Worm (Caenorhabditis elegans): ENCODE measurements around the gene srh-60.

srh-60 gene

ce11 chrII:3573255-3573654 is 10.2 kb upstream of the srh-60 start, which contains the start of gene clec-130:
clec-130 (plus strand) TSS chrII:3573555.
- TF ChIP-seq egl-27 (tag; optimal IDR thresholded peaks at IDR 0.05) = no peak
- TF ChIP-seq nhr-25 (tag; optimal IDR thresholded peaks at IDR 0.05) = no peak
- no peak for TF ChIP-seq gmeb-1 (tag; optimal IDR thresholded peaks at IDR 0.05)
- no peak for TF ChIP-seq mbf-1 (tag; optimal IDR thresholded peaks at IDR 0.05)
- TF ChIP-seq nhr-21 (tag; optimal IDR thresholded peaks at IDR 0.05) = no peak
- TF ChIP-seq mab-5 (tag; optimal IDR thresholded peaks at IDR 0.05) = no peak
- no peak for TF ChIP-seq aly-2 (tag; optimal IDR thresholded peaks at IDR 0.05)
- no peak for TF ChIP-seq nhr-23 (tag; optimal IDR thresholded peaks at IDR 0.05)
- no peak for TF ChIP-seq lin-39 (tag; optimal IDR thresholded peaks at IDR 0.05)
- TF ChIP-seq nhr-77 (tag; optimal IDR thresholded peaks at IDR 0.05) = no peak
- TF ChIP-seq ceh-82 (tag; optimal IDR thresholded peaks at IDR 0.05) = no peak
- no peak for TF ChIP-seq alr-1 (tag; optimal IDR thresholded peaks at IDR 0.05)

- no peak for TF ChIP-seq nhr-23 (tag; optimal IDR thresholded peaks at IDR 0.05)
- TF ChIP-seq Y55F3AM.14 (GFP tag; optimal IDR thresholded peaks at IDR 0.05) = no peak
- TF ChIP-seq F13H6.1 (tag; optimal IDR thresholded peaks at IDR 0.05) = no peak
- no peak for TF ChIP-seq mbf-1 (tag; optimal IDR thresholded peaks at IDR 0.05)
- TF ChIP-seq blmp-1 (tag; optimal IDR thresholded peaks at IDR 0.05; ENCODE audit: insufficient read depth) = no peak
- TF ChIP-seq C34F6.9 (tag; optimal IDR thresholded peaks at IDR 0.05) = no peak
- no peak for TF ChIP-seq aly-2 (tag; optimal IDR thresholded peaks at IDR 0.05)
- no peak for TF ChIP-seq sma-9 (GFP tag; optimal IDR thresholded peaks at IDR 0.05)
- TF ChIP-seq sma-9 (tag; optimal IDR thresholded peaks at IDR 0.05) = no peak
- no peak for TF ChIP-seq mdl-1 (tag; optimal IDR thresholded peaks at IDR 0.05)
- TF ChIP-seq ztf-11 (tag; optimal IDR thresholded peaks at IDR 0.05) = no peak
- TF ChIP-seq egl-27 (tag; optimal IDR thresholded peaks at IDR 0.05) = no peak
- TF ChIP-seq snpc-4 (tag; optimal IDR thresholded peaks at IDR 0.05) = no peak
- TF ChIP-seq nhr-10 (tag; optimal IDR thresholded peaks at IDR 0.05) = no peak
- TF ChIP-seq unc-55 (GFP tag; optimal IDR thresholded peaks at IDR 0.05) = no peak
- TF ChIP-seq unc-39 (tag; optimal IDR thresholded peaks at IDR 0.05) = no peak
- no peak for TF ChIP-seq ceh-16 (tag; optimal IDR thresholded peaks at IDR 0.05)
- TF ChIP-seq elt-1 (tag; optimal IDR thresholded peaks at IDR 0.05) = no peak
- no peak for TF ChIP-seq R02D3.7 (tag; optimal IDR thresholded peaks at IDR 0.05)
Measured at ce11 chrII:3576742-3577141, 6.8 kb upstream of the srh-60 start, which contains the start of gene clec-132. clec-132 (plus strand) TSS chrII:3577042.

ce11 chrII:3578121-3578520 is 5.4 kb upstream of the srh-60 start, which contains the start of gene clec-133:
clec-133 (plus strand) TSS chrII:3578421.
- no peak for TF ChIP-seq nhr-237 (tag; optimal IDR thresholded peaks at IDR 0.05)
- no peak for TF ChIP-seq peb-1 (tag; optimal IDR thresholded peaks at IDR 0.05)
- TF ChIP-seq C34F6.9 (tag; optimal IDR thresholded peaks at IDR 0.05) = no peak
- no peak for TF ChIP-seq fos-1 (tag; optimal IDR thresholded peaks at IDR 0.05)
- TF ChIP-seq ceh-16 (tag; optimal IDR thresholded peaks at IDR 0.05) = no peak
- no peak for TF ChIP-seq blmp-1 (tag; optimal IDR thresholded peaks at IDR 0.05; ENCODE audit: insufficient read depth)
- no peak for TF ChIP-seq lin-11 (tag; optimal IDR thresholded peaks at IDR 0.05)
- no peak for TF ChIP-seq nhr-10 (tag; optimal IDR thresholded peaks at IDR 0.05)
- no peak for TF ChIP-seq ztf-11 (tag; optimal IDR thresholded peaks at IDR 0.05)
- TF ChIP-seq unc-39 (tag; optimal IDR thresholded peaks at IDR 0.05) = no peak
- no peak for TF ChIP-seq ztf-1 (GFP tag; conservative IDR thresholded peaks at IDR 0.05)
- TF ChIP-seq skn-1 (tag; optimal IDR thresholded peaks at IDR 0.05) = no peak
- no peak for TF ChIP-seq zag-1 (tag; optimal IDR thresholded peaks at IDR 0.05)
- TF ChIP-seq lsy-2 (tag; optimal IDR thresholded peaks at IDR 0.05) = no peak
- no peak for TF ChIP-seq unc-62 (GFP tag; optimal IDR thresholded peaks at IDR 0.05)
- TF ChIP-seq snpc-4 (tag; optimal IDR thresholded peaks at IDR 0.05) = no peak
- TF ChIP-seq nhr-23 (tag; optimal IDR thresholded peaks at IDR 0.05) = no peak
- TF ChIP-seq nhr-77 (tag; optimal IDR thresholded peaks at IDR 0.05) = no peak
- no peak for TF ChIP-seq ZK546.5 (tag; optimal IDR thresholded peaks at IDR 0.05)

- no peak for TF ChIP-seq dmd-4 (tag; optimal IDR thresholded peaks at IDR 0.05)
- TF ChIP-seq mab-5 (tag; optimal IDR thresholded peaks at IDR 0.05) = no peak
- no peak for TF ChIP-seq unc-39 (tag; optimal IDR thresholded peaks at IDR 0.05)
- TF ChIP-seq elt-1 (tag; optimal IDR thresholded peaks at IDR 0.05) = no peak
- TF ChIP-seq gmeb-1 (tag; optimal IDR thresholded peaks at IDR 0.05) = no peak
- TF ChIP-seq lin-39 (tag; optimal IDR thresholded peaks at IDR 0.05) = no peak
- TF ChIP-seq sma-9 (GFP tag; optimal IDR thresholded peaks at IDR 0.05) = no peak
- no peak for TF ChIP-seq sma-9 (tag; optimal IDR thresholded peaks at IDR 0.05)
- no peak for TF ChIP-seq unc-55 (GFP tag; optimal IDR thresholded peaks at IDR 0.05)
- no peak for TF ChIP-seq aly-2 (tag; optimal IDR thresholded peaks at IDR 0.05)
- TF ChIP-seq snpc-4 (tag; optimal IDR thresholded peaks at IDR 0.05) = no peak
- no peak for TF ChIP-seq ama-1 (optimal IDR thresholded peaks at IDR 0.05)
- no peak for TF ChIP-seq peb-1 (tag; optimal IDR thresholded peaks at IDR 0.05)
- TF ChIP-seq lin-13 (GFP tag; optimal IDR thresholded peaks at IDR 0.05) = no peak
- no peak for TF ChIP-seq nhr-77 (tag; optimal IDR thresholded peaks at IDR 0.05)
- TF ChIP-seq egl-27 (tag; optimal IDR thresholded peaks at IDR 0.05) = no peak
- TF ChIP-seq fos-1 (tag; optimal IDR thresholded peaks at IDR 0.05) = no peak
Measured at ce11 chrII:3579767-3580166, 3.7 kb upstream of the srh-60 start, which contains the start of gene clec-134. clec-134 (plus strand) TSS chrII:3580067.
